Worm (Caenorhabditis elegans): Measurements from ENCODE around the gene srx-18.
A peak's percentile ranks its signal among the peaks of the same experiment; 100 is the strongest.

Gene srx-18

ce11 chrV:17824610-17825009, 25.9 kb upstream of the srx-18 start, which contains the start of gene srh-301:
srh-301 (plus strand) TSS chrV:17824910.
- TF ChIP-seq unc-130 (tag; optimal IDR thresholded peaks at IDR 0.05), result no peak
- no peak for TF ChIP-seq swsn-7 (tag; optimal IDR thresholded peaks at IDR 0.05)
- no peak for TF ChIP-seq ztf-11 (tag; optimal IDR thresholded peaks at IDR 0.05)
- no peak for TF ChIP-seq zag-1 (tag; optimal IDR thresholded peaks at IDR 0.05)
- no peak for TF ChIP-seq lin-14 (GFP tag; optimal IDR thresholded peaks at IDR 0.05)
- TF ChIP-seq xbp-1 (tag; optimal IDR thresholded peaks at IDR 0.05), result no peak
- no peak for TF ChIP-seq ceh-88 (GFP tag; IDR thresholded peaks at IDR 0.05)
- no peak for TF ChIP-seq nhr-84 (tag; optimal IDR thresholded peaks at IDR 0.05)
- no peak for TF ChIP-seq elt-2 (tag; optimal IDR thresholded peaks at IDR 0.05)
- no peak for TF ChIP-seq tlp-1 (tag; optimal IDR thresholded peaks at IDR 0.05)
- no peak for TF ChIP-seq elt-3 (tag; optimal IDR thresholded peaks at IDR 0.05)

- TF ChIP-seq C34B4.2 (tag; optimal IDR thresholded peaks at IDR 0.05) (no peak), C04F5.9 (tag; optimal IDR thresholded peaks at IDR 0.05) (no peak), ceh-63 (GFP tag; optimal IDR thresholded peaks at IDR 0.05) (no peak), snpc-4 (tag; optimal IDR thresholded peaks at IDR 0.05) (no peak), F16B12.6 (tag; optimal IDR thresholded peaks at IDR 0.05) (no peak), ceh-8 (GFP tag; optimal IDR thresholded peaks at IDR 0.05) (no peak), unc-62 (GFP tag; optimal IDR thresholded peaks at IDR 0.05) (no peak)
Observed at ce11 chrV:17821805-17822204, 23.1 kb upstream of the srx-18 start, which contains the start of gene srh-300. srh-300 (plus strand) TSS chrV:17822105.

ce11 chrV:17819704-17820103, 21.0 kb upstream of the srx-18 start:
- TF ChIP-seq sptf-1 (tag; optimal IDR thresholded peaks at IDR 0.05) (no peak), efl-1 (optimal IDR thresholded peaks at IDR 0.05) (no peak), efl-1 (GFP tag; optimal IDR thresholded peaks at IDR 0.05 in 1 of 2) (peak in 1 of 2 experiments; percentile 23)

DNA sequence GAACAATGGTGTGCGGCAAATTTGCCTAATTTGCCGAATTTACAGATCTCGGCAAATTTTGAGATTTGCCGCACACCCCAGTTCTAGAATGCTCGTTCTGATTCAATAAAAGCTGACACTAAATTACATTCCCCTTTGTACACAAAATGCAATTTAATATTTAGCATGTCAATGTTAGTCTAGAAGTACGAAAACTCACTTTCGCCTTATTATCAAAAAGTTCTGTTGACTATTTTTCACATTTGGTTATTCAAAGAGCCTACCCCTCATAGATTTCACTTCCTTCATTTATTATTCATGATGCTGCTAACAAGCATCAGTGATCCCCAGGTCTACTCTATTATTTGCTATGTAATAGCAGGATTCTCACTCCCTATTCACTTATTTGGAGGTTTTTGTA, 19.9 kb upstream of the srx-18 start, which contains the start of gene srh-298:
Gene srh-298, plus strand, starts transcription at position 301 of the 400 bp plus-strand sequence.
- TF ChIP-seq efl-1 (optimal IDR thresholded peaks at IDR 0.05) (no peak), efl-1 (GFP tag; optimal IDR thresholded peaks at IDR 0.05 in 1 of 2) (peak in 1 of 2 experiments; percentile 14), xbp-1 (tag; optimal IDR thresholded peaks at IDR 0.05) (no peak)

- TF ChIP-seq unc-30 (tag; optimal IDR thresholded peaks at IDR 0.05) (no peak), vab-15 (tag; optimal IDR thresholded peaks at IDR 0.05) (no peak), alr-1 (tag; optimal IDR thresholded peaks at IDR 0.05; ENCODE audit: borderline replicate concordance) (no peak), nhr-237 (tag; optimal IDR thresholded peaks at IDR 0.05) (no peak)
Observed at ce11 chrV:17812127-17812526, 13.4 kb upstream of the srx-18 start.

ce11 chrV:17810053-17810452, 11.4 kb upstream of the srx-18 start, which contains the start of gene srh-296:
srh-296 (plus strand) TSS chrV:17810353.
- TF ChIP-seq lsy-2 (tag; optimal IDR thresholded peaks at IDR 0.05), result no peak
- TF ChIP-seq nhr-237 (tag; optimal IDR thresholded peaks at IDR 0.05), result no peak
- TF ChIP-seq ces-1 (GFP tag; optimal IDR thresholded peaks at IDR 0.05), result no peak
- TF ChIP-seq jun-1 (tag; optimal IDR thresholded peaks at IDR 0.05), result no peak

- TF ChIP-seq zag-1 (tag; optimal IDR thresholded peaks at IDR 0.05) (no peak), ztf-11 (tag; optimal IDR thresholded peaks at IDR 0.05) (no peak), efl-1 (optimal IDR thresholded peaks at IDR 0.05) (no peak), efl-1 (GFP tag; optimal IDR thresholded peaks at IDR 0.05 in 1 of 2) (peak in 1 of 2 experiments; percentile 64)
Observed at ce11 chrV:17805323-17805722, 6.6 kb upstream of the srx-18 start, which contains the start of gene srh-291. srh-291 (plus strand) TSS chrV:17805623.

ce11 chrV:17802519-17802918, 3.8 kb upstream of the srx-18 start, which contains the start of the genes Y94A7B.11 and srh-292:
Y94A7B.11 (minus strand) TSS chrV:17802619.
srh-292 (plus strand) TSS chrV:17802769.
- no peak for TF ChIP-seq lin-15B (tag; optimal IDR thresholded peaks at IDR 0.05)

Data from whole organism, L1 larva.